Worm (Caenorhabditis elegans): ENCODE results near the gene R11.4.

DNA sequence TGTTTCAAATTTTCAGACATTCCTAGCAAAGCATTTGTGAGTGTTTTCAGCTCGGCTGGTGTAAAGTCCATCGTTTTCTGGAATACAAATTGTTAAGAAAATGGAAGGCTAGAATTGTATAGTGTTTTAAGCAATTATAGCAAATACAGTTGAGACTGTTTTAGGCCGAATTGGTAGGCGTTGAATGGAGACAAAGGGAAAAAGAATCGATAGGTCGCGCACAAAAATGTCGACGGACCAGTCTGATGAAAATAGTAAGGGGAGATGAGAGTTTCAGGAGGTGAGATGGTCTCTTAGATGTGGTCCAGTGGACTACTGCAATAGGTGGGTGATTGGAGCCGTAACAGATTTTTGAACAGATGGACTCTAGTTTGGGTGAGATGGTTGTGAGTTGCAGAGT is 30.2 kb upstream of the R11.4 start:
- no peak for TF ChIP-seq mab-5 (tag; optimal IDR thresholded peaks at IDR 0.05)
- no peak for TF ChIP-seq snpc-4 (tag; optimal IDR thresholded peaks at IDR 0.05)
- TF ChIP-seq unc-62 (GFP tag; optimal IDR thresholded peaks at IDR 0.05): no peak
- no peak for TF ChIP-seq ztf-11 (tag; optimal IDR thresholded peaks at IDR 0.05)
- no peak for TF ChIP-seq ces-1 (GFP tag; optimal IDR thresholded peaks at IDR 0.05)
- no peak for TF ChIP-seq nhr-28 (tag; optimal IDR thresholded peaks at IDR 0.05)
- TF ChIP-seq unc-39 (tag; optimal IDR thresholded peaks at IDR 0.05): no peak
- TF ChIP-seq elt-1 (tag; optimal IDR thresholded peaks at IDR 0.05; ENCODE audit: borderline replicate concordance, insufficient read depth): no peak
- no peak for TF ChIP-seq nhr-76 (tag; optimal IDR thresholded peaks at IDR 0.05)

Data from whole organism, mixed stage, embryonic.